Worm (Caenorhabditis elegans) whole organism, young adult: Measurements from ENCODE around the gene nhr-127.

Source experiments
- B0336.3 ChIP-seq: fragments of 200-800 bp; sonication (Bioruptor generic); IDR thresholded peaks from 2 replicates; pipeline ENCODE4 v1.3.6; 2022; ENCODE audit warnings: missing genetic modification characterization, missing compliant biosample characterization
- F22D6.2 ChIP-seq: sonication (generic microtip); optimal IDR thresholded peaks from 2 replicates; lab custom pipeline; 2016; ENCODE audit warnings: mild to moderate bottlenecking, missing genetic modification characterization, missing compliant biosample characterization
- F23B12.7 ChIP-seq: sonication (generic microtip); optimal IDR thresholded peaks from 2 replicates; lab custom pipeline; 2017; ENCODE audit warnings: missing genetic modification characterization, mild to moderate bottlenecking, missing compliant biosample characterization, antibody characterized with exemption, moderate library complexity; ENCODE audit not compliant: insufficient read depth
- F49E8.2 ChIP-seq: sonication (generic microtip); optimal IDR thresholded peaks from 3 replicates; lab custom pipeline; 2017; ENCODE audit warnings: missing genetic modification characterization, mild to moderate bottlenecking, missing compliant biosample characterization, antibody characterized with exemption, moderate library complexity; ENCODE audit not compliant: insufficient read depth
- F52B5.7 ChIP-seq: sonication (generic microtip); optimal IDR thresholded peaks from 2 replicates; lab custom pipeline; 2016; ENCODE audit warnings: mild to moderate bottlenecking, missing genetic modification characterization, missing compliant biosample characterization
- F55B11.4 ChIP-seq: sonication (generic microtip); optimal IDR thresholded peaks from 2 replicates; lab custom pipeline; 2016; ENCODE audit warnings: missing compliant biosample characterization, missing genetic modification characterization, borderline replicate concordance; ENCODE audit not compliant: insufficient read depth
- F57C9.4 ChIP-seq: sonication (generic microtip); optimal IDR thresholded peaks from 2 replicates; lab custom pipeline; 2017; ENCODE audit warnings: mild to moderate bottlenecking, missing genetic modification characterization, missing compliant biosample characterization
- Y67H2A.10 ChIP-seq: fragments of 200-800 bp; sonication (Bioruptor generic); conservative IDR thresholded peaks from 2 replicates; pipeline ENCODE4 v1.3.6; 2022; ENCODE audit warnings: missing genetic modification reagents, missing genetic modification characterization, missing compliant biosample characterization
- Y79H2A.3 ChIP-seq: fragments of 200-800 bp; sonication (Bioruptor generic); conservative IDR thresholded peaks from 2 replicates; pipeline ENCODE4 v1.3.6; 2022; ENCODE audit warnings: missing genetic modification reagents, missing genetic modification characterization, missing compliant biosample characterization
- Y95B8A.8 ChIP-seq: fragments of 200-800 bp; sonication (Bioruptor generic); IDR thresholded peaks from 2 replicates; pipeline ENCODE4 v1.3.6; 2022; ENCODE audit warnings: missing genetic modification reagents, missing genetic modification characterization, missing compliant biosample characterization
- akir-1 ChIP-seq: fragments of 200-800 bp; sonication (Bioruptor generic); optimal IDR thresholded peaks from 2 replicates; lab custom pipeline; 2018; ENCODE audit warnings: mild to moderate bottlenecking, missing genetic modification characterization, moderate library complexity, missing compliant biosample characterization
- aptf-2 ChIP-seq: fragments of 200-800 bp; sonication (Bioruptor generic); conservative IDR thresholded peaks from 2 replicates; pipeline ENCODE4 v1.3.6; 2022; ENCODE audit warnings: missing genetic modification reagents, missing genetic modification characterization, missing compliant biosample characterization
- aptf-3 ChIP-seq: fragments of 200-800 bp; sonication (Bioruptor generic); IDR thresholded peaks from 2 replicates; pipeline ENCODE4 v1.3.6; 2022; ENCODE audit warnings: missing genetic modification characterization, missing compliant biosample characterization
- attf-3 ChIP-seq: fragments of 200-800 bp; sonication (Bioruptor generic); conservative IDR thresholded peaks from 2 replicates; pipeline ENCODE4 v1.3.6; 2022; ENCODE audit warnings: missing genetic modification reagents, missing genetic modification characterization, missing compliant biosample characterization
- bed-1 ChIP-seq: fragments of 200-800 bp; sonication (Bioruptor generic); IDR thresholded peaks from 2 replicates; pipeline ENCODE4 v1.3.6; 2022; ENCODE audit warnings: missing genetic modification reagents, missing genetic modification characterization, missing compliant biosample characterization
- bed-2 ChIP-seq: fragments of 200-800 bp; sonication (Bioruptor generic); IDR thresholded peaks from 2 replicates; pipeline ENCODE4 v1.3.6; 2022; ENCODE audit warnings: missing genetic modification reagents, missing genetic modification characterization, missing compliant biosample characterization
- cebp-2 ChIP-seq: fragments of 200-800 bp; sonication (Bioruptor generic); IDR thresholded peaks from 2 replicates; pipeline ENCODE4 v1.3.6; 2022; ENCODE audit warnings: missing genetic modification characterization, missing compliant biosample characterization
- ceh-58 ChIP-seq: fragments of 200-800 bp; sonication (Bioruptor generic); IDR thresholded peaks from 2 replicates; pipeline ENCODE4 v1.3.6; 2022; ENCODE audit warnings: missing genetic modification characterization, missing compliant biosample characterization
- dox-1 ChIP-seq: fragments of 200-800 bp; sonication (Bioruptor generic); IDR thresholded peaks from 2 replicates; pipeline ENCODE4 v1.3.6; 2022; ENCODE audit warnings: missing genetic modification reagents, missing genetic modification characterization, missing compliant biosample characterization
- egl-44 ChIP-seq: fragments of 200-800 bp; sonication (Bioruptor generic); IDR thresholded peaks from 2 replicates; pipeline ENCODE4 v1.3.6; 2022; ENCODE audit warnings: missing genetic modification reagents, missing genetic modification characterization, missing compliant biosample characterization
- egrh-3 ChIP-seq: fragments of 200-800 bp; sonication (Bioruptor generic); IDR thresholded peaks from 2 replicates; pipeline ENCODE4 v1.3.6; 2022; ENCODE audit warnings: missing genetic modification reagents, missing genetic modification characterization, missing compliant biosample characterization
- ekl-4 ChIP-seq: fragments of 200-800 bp; sonication (Bioruptor generic); IDR thresholded peaks from 2 replicates; pipeline ENCODE4 v1.3.6; 2022; ENCODE audit warnings: missing genetic modification reagents, missing genetic modification characterization, missing compliant biosample characterization
- him-1 ChIP-seq: sonication (generic microtip); optimal IDR thresholded peaks from 2 replicates; lab custom pipeline; 2016; ENCODE audit warnings: missing genotype, missing genetic modification reagents, missing genetic modification characterization, missing compliant biosample characterization
- lag-1 ChIP-seq: fragments of 200-800 bp; sonication (Bioruptor generic); IDR thresholded peaks from 2 replicates; pipeline ENCODE4 v1.3.6; 2022; ENCODE audit warnings: missing genetic modification reagents, missing genetic modification characterization, missing compliant biosample characterization
- let-607 ChIP-seq, 2 experiments: fragments of 200-800 bp in 1 of 2; sonication (Bioruptor generic) in 1 of 2; sonication (generic microtip) in 1 of 2; optimal IDR thresholded peaks; 2 replicates each; lab custom pipeline; 2016 to 2018; ENCODE audit warnings: mild to moderate bottlenecking in 2 of 2, missing compliant biosample characterization in 2 of 2, missing genetic modification characterization in 2 of 2, moderate library complexity in 2 of 2, missing genotype in 1 of 2
- lin-26 ChIP-seq: fragments of 200-800 bp; sonication (Bioruptor generic); IDR thresholded peaks from 2 replicates; pipeline ENCODE4 v1.3.6; 2022; ENCODE audit warnings: missing genetic modification reagents, missing genetic modification characterization, missing compliant biosample characterization
- lir-1 ChIP-seq: fragments of 200-800 bp; sonication (Bioruptor generic); conservative IDR thresholded peaks from 2 replicates; pipeline ENCODE4 v1.3.6; 2022; ENCODE audit warnings: missing genetic modification reagents, missing genetic modification characterization, missing compliant biosample characterization
- lsy-27 ChIP-seq: sonication (generic microtip); optimal IDR thresholded peaks from 2 replicates; lab custom pipeline; 2017; ENCODE audit warnings: missing genetic modification characterization, mild to moderate bottlenecking, missing compliant biosample characterization, antibody characterized with exemption, missing genotype, borderline replicate concordance; ENCODE audit not compliant: insufficient read depth
- madf-10 ChIP-seq: sonication (generic microtip); optimal IDR thresholded peaks from 2 replicates; lab custom pipeline; 2016; ENCODE audit warnings: mild to moderate bottlenecking, missing genetic modification characterization, missing compliant biosample characterization
- nfyb-1 ChIP-seq: fragments of 200-800 bp; sonication (Bioruptor generic); IDR thresholded peaks from 2 replicates; pipeline ENCODE4 v1.3.6; 2022; ENCODE audit warnings: missing genetic modification reagents, missing genetic modification characterization, missing compliant biosample characterization
- pbrm-1 ChIP-seq: fragments of 200-800 bp; sonication (Bioruptor generic); IDR thresholded peaks from 2 replicates; pipeline ENCODE4 v1.3.6; 2022; ENCODE audit warnings: missing genetic modification reagents, missing genetic modification characterization, missing compliant biosample characterization
- pha-4 ChIP-seq: fragments of 150-350 bp; sonication (generic microtip); optimal IDR thresholded peaks from 2 replicates; lab custom pipeline; 2014; ENCODE audit warnings: missing biosample characterization, missing genetic modification reagents, missing genetic modification characterization
- rcor-1 ChIP-seq: fragments of 200-800 bp; sonication (Bioruptor generic); IDR thresholded peaks from 2 replicates; pipeline ENCODE4 v1.3.6; 2022; ENCODE audit warnings: missing genetic modification reagents, missing genetic modification characterization, missing compliant biosample characterization
- rec-8 ChIP-seq, 2 experiments: sonication (generic microtip); optimal IDR thresholded peaks; 2 replicates each; lab custom pipeline; 2016; ENCODE audit warnings: mild to moderate bottlenecking in 2 of 2, missing genetic modification characterization in 2 of 2, missing genetic modification reagents in 2 of 2, missing genotype in 2 of 2, missing biosample characterization in 1 of 2, missing compliant biosample characterization in 1 of 2, moderate library complexity in 1 of 2
- rpc-1 ChIP-seq, 2 experiments: fragments of 150-350 bp in 1 of 2; sonication (generic microtip) in 1 of 2; optimal IDR thresholded peaks; 2 replicates each; lab custom pipeline; 2014 to 2018; ENCODE audit warnings: missing biosample characterization in 1 of 2, missing genetic modification characterization in 1 of 2, missing genetic modification reagents in 1 of 2, missing genotype in 1 of 2
- sea-2 ChIP-seq: fragments of 200-800 bp; sonication (Bioruptor generic); IDR thresholded peaks from 2 replicates; pipeline ENCODE4 v1.3.6; 2022; ENCODE audit warnings: missing genetic modification characterization, missing compliant biosample characterization
- snpc-1.1 ChIP-seq: sonication (generic microtip); optimal IDR thresholded peaks from 2 replicates; lab custom pipeline; 2017; ENCODE audit warnings: missing genetic modification characterization, mild to moderate bottlenecking, missing compliant biosample characterization, antibody characterized with exemption, moderate library complexity, missing genotype, missing genetic modification reagents; ENCODE audit not compliant: insufficient read depth
- snpc-3.4 ChIP-seq: sonication (generic microtip); optimal IDR thresholded peaks from 2 replicates; lab custom pipeline; 2017; ENCODE audit warnings: missing genetic modification characterization, mild to moderate bottlenecking, missing compliant biosample characterization, antibody characterized with exemption, moderate library complexity, missing genotype, missing genetic modification reagents
- somi-1 ChIP-seq: fragments of 200-800 bp; sonication (Bioruptor generic); optimal IDR thresholded peaks from 2 replicates; lab custom pipeline; 2018; ENCODE audit warnings: mild to moderate bottlenecking, missing genetic modification characterization, missing compliant biosample characterization
- tbp1 ChIP-seq: fragments of 200-800 bp; sonication (Bioruptor generic); optimal IDR thresholded peaks from 2 replicates; lab custom pipeline; 2018; ENCODE audit warnings: mild to moderate bottlenecking, missing genetic modification characterization, missing compliant biosample characterization
- tlf-1 ChIP-seq: fragments of 200-800 bp; sonication (Bioruptor generic); optimal IDR thresholded peaks from 2 replicates; lab custom pipeline; 2018; ENCODE audit warnings: mild to moderate bottlenecking, missing genetic modification characterization, missing compliant biosample characterization
- unc-130 ChIP-seq: sonication (generic microtip); optimal IDR thresholded peaks from 2 replicates; lab custom pipeline; 2016; ENCODE audit warnings: missing genetic modification reagents, missing genetic modification characterization, missing compliant biosample characterization
- xnd-1 ChIP-seq: sonication (generic microtip); optimal IDR thresholded peaks from 2 replicates; lab custom pipeline; 2016; ENCODE audit warnings: missing genotype, missing genetic modification reagents, missing genetic modification characterization, missing compliant biosample characterization
- ztf-26 ChIP-seq: sonication (generic microtip); optimal IDR thresholded peaks from 2 replicates; lab custom pipeline; 2017; ENCODE audit warnings: missing genetic modification characterization, missing compliant biosample characterization
- ztf-28 ChIP-seq: fragments of 200-800 bp; sonication (Bioruptor generic); IDR thresholded peaks from 2 replicates; pipeline ENCODE4 v1.3.6; 2022; ENCODE audit warnings: missing genetic modification reagents, missing genetic modification characterization, missing compliant biosample characterization
- ztf-3 ChIP-seq: fragments of 200-800 bp; sonication (Bioruptor generic); optimal IDR thresholded peaks from 2 replicates; lab custom pipeline; 2018; ENCODE audit warnings: mild to moderate bottlenecking, missing genetic modification characterization, missing compliant biosample characterization

Gene nhr-127

DNA sequence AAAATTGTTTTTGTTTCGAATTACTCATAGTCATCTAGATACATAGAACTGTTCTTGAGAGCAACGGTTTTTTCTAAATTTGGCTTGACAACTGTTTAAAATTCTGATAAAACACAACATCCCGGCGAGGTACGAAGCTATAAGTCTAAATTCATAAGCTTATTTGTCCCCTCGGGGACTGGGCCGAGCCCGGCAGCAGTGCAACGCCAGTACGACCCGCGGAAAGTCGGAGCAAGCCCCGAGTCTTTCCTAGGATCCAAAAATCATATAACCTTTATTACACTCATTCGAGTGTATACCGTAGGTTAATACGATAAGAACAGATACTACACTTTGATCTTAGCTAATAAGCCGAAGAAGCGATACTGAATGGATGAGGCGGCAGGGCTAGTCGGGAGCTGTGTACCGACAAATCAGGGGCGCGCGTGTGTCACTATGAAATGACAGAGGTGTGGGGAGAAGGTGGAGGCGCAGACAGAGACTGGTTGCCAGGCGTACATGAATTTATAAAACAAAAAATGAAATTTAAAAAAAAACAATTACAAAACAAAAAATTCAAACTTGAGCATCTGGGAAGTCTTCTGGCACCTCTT is 34.2 kb upstream of the nhr-127 start (continued):
- TF ChIP-seq ztf-28 (no peak), somi-1 (no peak), bed-2 (GFP tag; lab: Robert Waterston, UW) (no peak), F55B11.4 (tag; lab: Kevin White, UChicago) (no peak), ceh-58 (GFP tag; lab: Robert Waterston, UW) (0 out of 2 replicates have a peak, but pooled peaks have one; percentile 50), rpc-1 (optimal IDR thresholded peaks at IDR 0.05; lab: Kevin White, UChicago) (no peak), rpc-1 (tag; optimal IDR thresholded peaks at IDR 0.05; lab: Kevin White, UChicago) (peak; percentile 3), ztf-3 (no peak), F23B12.7 (tag; lab: Kevin White, UChicago) (peak; percentile 52), dox-1 (GFP tag; lab: Robert Waterston, UW) (peak; percentile 77), aptf-2 (0 out of 2 replicates have a peak, but pooled peaks have one; percentile 29), B0336.3 (GFP tag; lab: Robert Waterston, UW) (peak; percentile 65), lsy-27 (tag; lab: Kevin White, UChicago) (peak; percentile 21), nfyb-1 (GFP tag; lab: Robert Waterston, UW) (peak; percentile 42; the same call in 1 of the 2 replicates), snpc-1.1 (tag; lab: Kevin White, UChicago) (peak; percentile 92), snpc-3.4 (tag; lab: Kevin White, UChicago) (peak; percentile 74), ztf-26 (tag; lab: Kevin White, UChicago) (no peak), cebp-2 (GFP tag; lab: Robert Waterston, UW) (no peak), sea-2 (no peak), egl-44 (GFP tag; lab: Robert Waterston, UW) (0 out of 2 replicates have a peak, but pooled peaks have one; percentile 52), pha-4 (tag; lab: Kevin White, UChicago) (no peak), F57C9.4 (tag; lab: Kevin White, UChicago) (no peak), xnd-1 (tag; lab: Kevin White, UChicago) (peak; percentile 24), F52B5.7 (no peak), pbrm-1 (GFP tag; lab: Robert Waterston, UW) (peak; percentile 86), tlf-1 (GFP tag; lab: Kevin White, UChicago) (no peak), lag-1 (GFP tag; lab: Robert Waterston, UW) (no peak), aptf-3 (no peak), F49E8.2 (peak; percentile 62), unc-130 (peak; percentile 13), rcor-1 (0 out of 2 replicates have a peak, but pooled peaks have one; percentile 26), egrh-3 (GFP tag; lab: Robert Waterston, UW) (0 out of 2 replicates have a peak, but pooled peaks have one; percentile 28), lir-1 (no peak), ekl-4 (GFP tag; lab: Robert Waterston, UW) (peak; percentile 65), tbp1 (peak; percentile 70), rec-8 (tag; optimal IDR thresholded peaks at IDR 0.05; lab: Kevin White, UChicago) (no peak), Y67H2A.10 (no peak)

DNA sequence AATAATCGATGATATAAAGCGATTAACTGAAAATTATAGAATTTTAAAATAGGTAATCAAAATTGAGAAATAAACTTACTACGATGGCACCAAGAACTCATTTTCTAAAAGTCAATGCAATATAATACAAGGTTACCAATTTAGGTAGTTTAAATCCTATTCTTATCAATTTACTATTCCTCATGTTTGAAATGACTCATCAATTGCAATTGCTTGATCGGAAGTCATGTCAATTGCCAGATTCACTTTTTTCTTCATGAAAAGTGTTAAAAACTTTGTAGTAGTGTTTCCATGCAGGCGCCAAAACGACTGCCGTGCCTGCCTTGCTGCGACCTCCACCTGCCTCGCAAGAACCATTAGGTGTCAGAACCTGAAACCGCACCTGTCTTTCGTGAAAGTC is 33.2 kb upstream of the nhr-127 start, which contains the start of gene F11A5.13:
F11A5.13 (minus strand) TSS at position 101 of the 400 bp plus-strand sequence.
- TF ChIP-seq F49E8.2 (no peak), Y95B8A.8 (GFP tag; lab: Robert Waterston, UW) (no peak), him-1 (tag; lab: Kevin White, UChicago) (no peak), F22D6.2 (tag; lab: Kevin White, UChicago) (no peak), F23B12.7 (tag; lab: Kevin White, UChicago) (no peak), lin-26 (GFP tag; lab: Robert Waterston, UW) (no peak), bed-1 (GFP tag; lab: Robert Waterston, UW) (no peak), let-607 (tag; optimal IDR thresholded peaks at IDR 0.05; lab: Kevin White, UChicago) (no peak), ztf-28 (no peak), akir-1 (GFP tag; lab: Kevin White, UChicago) (no peak), ztf-26 (tag; lab: Kevin White, UChicago) (no peak), attf-3 (GFP tag; lab: Robert Waterston, UW) (no peak), Y79H2A.3 (no peak), dox-1 (GFP tag; lab: Robert Waterston, UW) (no peak), madf-10 (no peak)
